Worm (Caenorhabditis elegans): Measurements from ENCODE around the gene str-69.

DNA sequence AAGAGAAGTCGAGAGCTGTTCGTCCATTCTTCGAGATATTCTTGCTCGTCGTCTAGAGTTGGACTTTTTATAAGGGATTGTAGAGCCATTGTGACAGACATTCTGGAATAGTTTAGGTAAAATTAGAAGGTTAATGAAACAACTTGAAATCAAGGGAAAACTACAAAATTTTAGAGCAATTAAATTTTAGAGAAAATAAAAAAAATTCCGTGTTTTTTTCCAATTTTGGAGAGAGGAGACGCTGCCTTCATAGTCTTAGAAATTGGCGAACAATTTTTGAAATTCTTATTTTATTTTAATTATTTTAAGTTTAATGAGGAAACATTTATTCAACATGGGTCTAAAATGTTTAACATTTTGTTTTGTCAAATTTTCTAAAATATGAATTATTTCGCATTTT, 34.2 kb downstream of the str-69 start, which contains the start of gene C50H11.13:
- TF ChIP-seq nhr-27 (tag; optimal IDR thresholded peaks at IDR 0.05) = no peak
- no peak for TF ChIP-seq madf-3 (GFP tag; IDR thresholded peaks at IDR 0.05)
- TF ChIP-seq efl-1 (GFP tag; optimal IDR thresholded peaks at IDR 0.05) = no peak
- TF ChIP-seq F22D6.2 (tag; optimal IDR thresholded peaks at IDR 0.05) = no peak
- TF ChIP-seq ama-1 (optimal IDR thresholded peaks at IDR 0.05) = no peak
- no peak for TF ChIP-seq ama-1 (GFP tag; optimal IDR thresholded peaks at IDR 0.05)
